Worm (Caenorhabditis elegans) whole organism, L2 larva: ENCODE results near the gene kcmf-1.

Source experiments
- C34F6.9 ChIP-seq: fragments of 150-350 bp; optimal IDR thresholded peaks from 2 replicates; lab custom pipeline; 2014; ENCODE audit warnings: missing biosample characterization, missing genetic modification characterization
- F13H6.1 ChIP-seq: sonication (generic microtip); optimal IDR thresholded peaks from 2 replicates; lab custom pipeline; 2016; ENCODE audit warnings: missing genetic modification characterization, missing compliant biosample characterization
- R02D3.7 ChIP-seq: fragments of 150-350 bp; optimal IDR thresholded peaks from 2 replicates; lab custom pipeline; 2014; ENCODE audit warnings: missing biosample characterization, missing genetic modification characterization
- ZK546.5 ChIP-seq: sonication (generic microtip); optimal IDR thresholded peaks from 2 replicates; lab custom pipeline; 2017; ENCODE audit warnings: missing biosample characterization, missing genetic modification characterization
- ama-1 ChIP-seq: fragments of 150-350 bp; optimal IDR thresholded peaks from 2 replicates; lab custom pipeline; 2018; ENCODE audit warnings: inconsistent platforms
- dmd-4 ChIP-seq: sonication (generic microtip); optimal IDR thresholded peaks from 2 replicates; lab custom pipeline; 2017; ENCODE audit warnings: missing biosample characterization, missing genetic modification characterization
- lsy-2 ChIP-seq, 2 experiments: fragments of 150-350 bp in 1 of 2; sonication (generic microtip) in 1 of 2; optimal IDR thresholded peaks; 2 replicates each; lab custom pipeline; 2014 to 2017; ENCODE audit warnings: missing biosample characterization in 2 of 2, missing genetic modification characterization in 2 of 2
- mbf-1 ChIP-seq: sonication (generic microtip); optimal IDR thresholded peaks from 2 replicates; lab custom pipeline; 2017; ENCODE audit warnings: missing biosample characterization, missing genetic modification characterization
- mdl-1 ChIP-seq, 2 experiments: fragments of 150-350 bp in 1 of 2; sonication (generic microtip) in 1 of 2; optimal IDR thresholded peaks; 2 replicates each; lab custom pipeline; 2017; ENCODE audit warnings: missing biosample characterization in 2 of 2, missing genetic modification characterization in 2 of 2
- nhr-12 ChIP-seq: fragments of 150-350 bp; optimal IDR thresholded peaks from 2 replicates; lab custom pipeline; 2014; ENCODE audit warnings: missing biosample characterization, missing genetic modification characterization
- nhr-129 ChIP-seq: fragments of 150-350 bp; optimal IDR thresholded peaks from 2 replicates; lab custom pipeline; 2014; ENCODE audit warnings: missing biosample characterization, missing genetic modification characterization
- nhr-237 ChIP-seq: fragments of 150-350 bp; optimal IDR thresholded peaks from 2 replicates; lab custom pipeline; 2014; ENCODE audit warnings: missing biosample characterization, missing genetic modification characterization
- nhr-25 ChIP-seq: fragments of 150-350 bp; sonication (generic microtip); optimal IDR thresholded peaks from 3 replicates; lab custom pipeline; 2014; ENCODE audit warnings: missing biosample characterization, missing genetic modification characterization
- sem-4 ChIP-seq: fragments of 150-350 bp; optimal IDR thresholded peaks from 2 replicates; lab custom pipeline; 2014; ENCODE audit warnings: missing biosample characterization, missing genetic modification reagents, missing genetic modification characterization
- sma-3 ChIP-seq: sonication (generic microtip); optimal IDR thresholded peaks from 2 replicates; lab custom pipeline; 2016; ENCODE audit warnings: missing genetic modification reagents, missing genetic modification characterization, missing compliant biosample characterization
- sma-9 ChIP-seq, 2 experiments: fragments of 150-350 bp in 1 of 2; sonication (generic microtip) in 1 of 2; optimal IDR thresholded peaks; 2 replicates each; lab custom pipeline; 2014 to 2016; ENCODE audit warnings: missing genetic modification characterization in 2 of 2, mild to moderate bottlenecking in 1 of 2, missing biosample characterization in 1 of 2, missing compliant biosample characterization in 1 of 2, missing genetic modification reagents in 1 of 2, moderate library complexity in 1 of 2
- zag-1 ChIP-seq: fragments of 150-350 bp; optimal IDR thresholded peaks from 2 replicates; lab custom pipeline; 2014; ENCODE audit warnings: missing biosample characterization, missing genetic modification characterization

kcmf-1 gene

ce11 chrIII:7877090-7877489 lies 47.9 kb downstream of the kcmf-1 start:
- TF ChIP-seq nhr-25 (tag; lab: Kevin White, UChicago) (peak; percentile 24), nhr-237 (no peak)

- TF ChIP-seq mdl-1 (tag; optimal IDR thresholded peaks at IDR 0.05; lab: Kevin White, UChicago) (no peak), sma-9 (GFP tag; optimal IDR thresholded peaks at IDR 0.05; lab: Kevin White, UChicago) (no peak), sma-9 (tag; optimal IDR thresholded peaks at IDR 0.05; lab: Kevin White, UChicago) (no peak), nhr-129 (tag; lab: Kevin White, UChicago) (no peak), ZK546.5 (tag; lab: Kevin White, UChicago) (no peak), F13H6.1 (tag; lab: Kevin White, UChicago) (no peak), nhr-12 (tag; lab: Kevin White, UChicago) (no peak), ama-1 (lab: Kevin White, UChicago) (no peak)
Measured at ce11 chrIII:7878852-7879329, 49.7 kb downstream of the kcmf-1 start, which contains the start of gene sup-18. TSS of gene sup-18 (minus strand) at chrIII:7878902.

DNA sequence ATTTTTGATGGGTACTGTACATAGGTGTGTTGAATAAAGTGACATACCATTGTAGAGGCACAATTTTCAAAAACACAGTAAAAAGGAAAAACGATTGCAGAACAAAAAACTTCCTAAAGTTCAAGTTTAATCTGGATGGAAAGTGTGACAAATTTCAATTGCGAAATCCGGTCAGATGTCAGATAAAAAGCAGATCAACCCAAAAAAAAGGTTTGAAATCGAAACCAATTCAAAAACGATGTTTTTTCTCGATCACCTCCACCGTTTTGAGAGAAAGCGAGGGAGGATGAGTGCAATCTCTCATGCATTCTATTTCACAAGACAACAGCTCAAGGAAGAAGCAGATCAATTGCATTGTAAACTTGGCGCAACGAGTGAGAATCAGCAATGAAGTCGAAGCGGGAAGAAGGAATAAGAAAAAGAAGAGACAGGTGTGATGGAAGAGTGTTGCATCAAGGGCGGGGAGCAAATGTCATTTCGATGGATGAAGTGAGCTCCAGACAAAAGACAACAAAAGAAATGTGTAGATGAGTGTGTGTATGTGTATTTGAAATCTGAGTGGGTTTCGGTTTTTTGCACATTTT lies 51.0 kb downstream of the kcmf-1 start:
- peak; percentile 49 for TF ChIP-seq C34F6.9
- TF ChIP-seq nhr-129 (tag; lab: Kevin White, UChicago): peak; percentile 77
- peak; percentile 22 for TF ChIP-seq sma-9 (GFP tag; optimal IDR thresholded peaks at IDR 0.05; lab: Kevin White, UChicago)
- TF ChIP-seq sma-9 (tag; optimal IDR thresholded peaks at IDR 0.05; lab: Kevin White, UChicago): no peak
- no peak for TF ChIP-seq R02D3.7 (tag; lab: Kevin White, UChicago)
- TF ChIP-seq mbf-1: no peak
- no peak for TF ChIP-seq dmd-4
- TF ChIP-seq lsy-2 (tag; optimal IDR thresholded peaks at IDR 0.05; lab: Kevin White, UChicago): peak in 1 of 2 experiments; percentile 26
- TF ChIP-seq nhr-25 (tag; lab: Kevin White, UChicago): no peak
- peak; percentile 46 for TF ChIP-seq F13H6.1 (tag; lab: Kevin White, UChicago)
- TF ChIP-seq sma-3 (GFP tag; lab: Kevin White, UChicago): no peak
- no peak for TF ChIP-seq zag-1 (tag; lab: Kevin White, UChicago)
- TF ChIP-seq sem-4 (tag; lab: Kevin White, UChicago): no peak
